Fruit fly (Drosophila melanogaster) whole organism, embryonic: ENCODE data around the gene lilli.

Source experiments
- ATbp ChIP-seq: fragments of 200-800 bp; sonication (Bioruptor generic); optimal IDR thresholded peaks from 2 replicates; lab custom pipeline; 2017; ENCODE audit warnings: missing biosample characterization, mild to moderate bottlenecking, missing genetic modification characterization, missing genetic modification reagents
- Abd-B ChIP-seq: fragments of 200-800 bp; sonication (Bioruptor generic); optimal IDR thresholded peaks from 2 replicates; lab custom pipeline; 2018; ENCODE audit warnings: missing biosample characterization, mild to moderate bottlenecking, missing genetic modification characterization, moderate library complexity
- B-H2 ChIP-seq: fragments of 200-800 bp; sonication (Bioruptor generic); optimal IDR thresholded peaks from 2 replicates; lab custom pipeline; 2018; ENCODE audit warnings: missing biosample characterization, mild to moderate bottlenecking, missing genetic modification characterization
- CG10543 ChIP-seq: fragments of 200-800 bp; sonication (Bioruptor generic); optimal IDR thresholded peaks from 3 replicates; lab custom pipeline; 2017; ENCODE audit warnings: missing biosample characterization, mild to moderate bottlenecking, missing genetic modification characterization, moderate library complexity
- CG12236 ChIP-seq: fragments of 200-800 bp; sonication (Bioruptor generic); optimal IDR thresholded peaks from 2 replicates; lab custom pipeline; 2016; ENCODE audit warnings: missing biosample characterization, missing genetic modification characterization
- CG12391 ChIP-seq: fragments of 200-800 bp; sonication (Bioruptor generic); optimal IDR thresholded peaks from 3 replicates; lab custom pipeline; 2018; ENCODE audit warnings: missing biosample characterization, mild to moderate bottlenecking, missing genetic modification characterization, moderate library complexity
- CG13424 ChIP-seq: fragments of 200-800 bp; sonication (Bioruptor generic); optimal IDR thresholded peaks from 2 replicates; lab custom pipeline; 2019; ENCODE audit warnings: missing biosample characterization, mild to moderate bottlenecking, missing genetic modification characterization, moderate library complexity
- CG1602 ChIP-seq: fragments of 200-800 bp; sonication (Bioruptor generic); optimal IDR thresholded peaks from 3 replicates; lab custom pipeline; 2016; ENCODE audit warnings: missing biosample characterization, missing genetic modification characterization
- CG1647 ChIP-seq: fragments of 200-800 bp; sonication (Bioruptor generic); optimal IDR thresholded peaks from 3 replicates; lab custom pipeline; 2016; ENCODE audit warnings: missing biosample characterization, missing genetic modification characterization
- CG2116 ChIP-seq: fragments of 200-800 bp; sonication (Bioruptor generic); optimal IDR thresholded peaks from 3 replicates; lab custom pipeline; 2018; ENCODE audit warnings: missing biosample characterization, mild to moderate bottlenecking, missing genetic modification characterization
- CG2129 ChIP-seq: fragments of 200-800 bp; sonication (Bioruptor generic); IDR thresholded peaks from 2 replicates; pipeline ENCODE4 v1.3.6; 2022; ENCODE audit warnings: missing biosample characterization, missing genetic modification characterization; ENCODE audit not compliant: partially characterized antibody
- CG31365 ChIP-seq: fragments of 200-800 bp; sonication (Bioruptor generic); optimal IDR thresholded peaks from 2 replicates; lab custom pipeline; 2018; ENCODE audit warnings: missing biosample characterization, mild to moderate bottlenecking, missing genetic modification characterization
- CG3407 ChIP-seq: fragments of 200-800 bp; sonication (Bioruptor generic); optimal IDR thresholded peaks from 2 replicates; lab custom pipeline; 2018; ENCODE audit warnings: missing biosample characterization, mild to moderate bottlenecking, missing genetic modification characterization
- CG3726 ChIP-seq: fragments of 200-800 bp; sonication (Bioruptor generic); IDR thresholded peaks from 3 replicates; pipeline ENCODE4, ENCODE4 v1.3.6; 2022; ENCODE audit warnings: missing biosample characterization, missing genetic modification characterization
- CG4360 ChIP-seq: fragments of 200-800 bp; sonication (Bioruptor generic); IDR thresholded peaks from 2 replicates; pipeline ENCODE4 v1.3.6; 2022; ENCODE audit warnings: missing biosample characterization, missing genetic modification characterization
- CG4730 ChIP-seq: fragments of 200-800 bp; sonication (Bioruptor generic); IDR thresholded peaks from 2 replicates; pipeline ENCODE4 v1.3.6; 2022; ENCODE audit warnings: missing biosample characterization, missing genetic modification characterization
- CG7963 ChIP-seq: fragments of 200-800 bp; sonication (Bioruptor generic); IDR thresholded peaks from 3 replicates; pipeline ENCODE4 v1.3.6; 2022; ENCODE audit warnings: missing biosample characterization, missing genetic modification characterization; ENCODE audit not compliant: partially characterized antibody
- CG8290 ChIP-seq, 3 experiments: fragments of 200-800 bp; sonication (Bioruptor generic); optimal IDR thresholded peaks; 2 replicates each; lab custom pipeline; 2016 to 2019; ENCODE audit warnings: missing biosample characterization in 3 of 3, missing genetic modification characterization in 3 of 3, mild to moderate bottlenecking in 2 of 3, moderate library complexity in 1 of 3
- CTCF ChIP-seq: fragments of 200-800 bp; sonication (Bioruptor generic); optimal IDR thresholded peaks from 2 replicates; lab custom pipeline; 2017; ENCODE audit warnings: missing biosample characterization, mild to moderate bottlenecking, missing genetic modification characterization, moderate library complexity
- Deaf1 ChIP-seq: fragments of 200-800 bp; optimal IDR thresholded peaks from 3 replicates; lab custom pipeline; 2019; ENCODE audit warnings: missing biosample characterization, mild to moderate bottlenecking, missing genetic modification characterization, moderate library complexity
- E2f2 ChIP-seq: fragments of 200-800 bp; sonication (Bioruptor generic); IDR thresholded peaks from 2 replicates; pipeline ENCODE4 v1.3.6; 2022; ENCODE audit warnings: missing biosample characterization, missing genetic modification characterization
- Eip74EF ChIP-seq, 2 experiments: fragments of 200-800 bp in 1 of 2; fragments of >200 bp in 1 of 2; sonication (Bioruptor generic) in 1 of 2; optimal IDR thresholded peaks; 2 replicates each; lab custom pipeline; 2017 to 2019; ENCODE audit warnings: missing biosample characterization in 2 of 2, missing genetic modification characterization in 2 of 2, mild to moderate bottlenecking in 1 of 2, moderate library complexity in 1 of 2
- HLH54F ChIP-seq: fragments of 200-800 bp; sonication (Bioruptor generic); optimal IDR thresholded peaks from 3 replicates; lab custom pipeline; 2016; ENCODE audit warnings: missing biosample characterization, missing genetic modification characterization
- Hey ChIP-seq: fragments of 200-800 bp; sonication (Bioruptor generic); optimal IDR thresholded peaks from 3 replicates; lab custom pipeline; 2018; ENCODE audit warnings: missing biosample characterization, mild to moderate bottlenecking, missing genetic modification characterization
- HmgD ChIP-seq: fragments of 200-800 bp; sonication (Bioruptor generic); optimal IDR thresholded peaks from 3 replicates; lab custom pipeline; 2016; ENCODE audit warnings: missing biosample characterization, missing genetic modification characterization
- Hr78 ChIP-seq, 2 experiments: fragments of 200-800 bp in 1 of 2; fragments of >200 bp in 1 of 2; sonication (Bioruptor generic) in 1 of 2; optimal IDR thresholded peaks; 2 replicates each; lab custom pipeline; 2017 to 2019; ENCODE audit warnings: missing biosample characterization in 2 of 2, missing genetic modification characterization in 2 of 2, mild to moderate bottlenecking in 1 of 2, moderate library complexity in 1 of 2
- Hsf ChIP-seq: fragments of 200-800 bp; sonication (Bioruptor generic); optimal IDR thresholded peaks from 3 replicates; lab custom pipeline; 2016; ENCODE audit warnings: missing biosample characterization, missing genetic modification characterization
- Sox102F ChIP-seq: fragments of 200-800 bp; sonication (Bioruptor generic); optimal IDR thresholded peaks from 2 replicates; lab custom pipeline; 2018; ENCODE audit warnings: missing biosample characterization, mild to moderate bottlenecking, missing genetic modification characterization, moderate library complexity
- ato ChIP-seq: fragments of 200-800 bp; sonication (Bioruptor generic); IDR thresholded peaks from 2 replicates; pipeline ENCODE4 v1.3.6; 2022; ENCODE audit warnings: missing biosample characterization, missing genetic modification characterization; ENCODE audit not compliant: partially characterized antibody
- br ChIP-seq: fragments of >200 bp; optimal IDR thresholded peaks from 2 replicates; lab custom pipeline; 2017
- ci ChIP-seq: fragments of 200-800 bp; sonication (Bioruptor generic); IDR thresholded peaks from 3 replicates; pipeline ENCODE4 v1.3.6; 2022; ENCODE audit warnings: missing biosample characterization, missing genetic modification characterization
- exex ChIP-seq: fragments of 200-800 bp; sonication (Bioruptor generic); optimal IDR thresholded peaks from 4 replicates; lab custom pipeline; 2018; ENCODE audit warnings: missing biosample characterization, mild to moderate bottlenecking, missing genetic modification characterization, moderate library complexity
- fd3F ChIP-seq: fragments of 200-800 bp; sonication (Bioruptor generic); optimal IDR thresholded peaks from 2 replicates; lab custom pipeline; 2018; ENCODE audit warnings: missing biosample characterization, mild to moderate bottlenecking, missing genetic modification characterization, moderate library complexity
- gcm ChIP-seq: fragments of 200-800 bp; sonication (Bioruptor generic); optimal IDR thresholded peaks from 2 replicates; lab custom pipeline; 2019; ENCODE audit warnings: missing biosample characterization, mild to moderate bottlenecking, missing genetic modification characterization, moderate library complexity
- gem ChIP-seq: fragments of 200-800 bp; sonication (Bioruptor generic); optimal IDR thresholded peaks from 2 replicates; lab custom pipeline; 2019; ENCODE audit warnings: missing biosample characterization, mild to moderate bottlenecking, missing genetic modification characterization, moderate library complexity
- kay ChIP-seq: fragments of 200-800 bp; sonication (Bioruptor generic); optimal IDR thresholded peaks from 2 replicates; lab custom pipeline; 2016; ENCODE audit warnings: missing biosample characterization, missing genetic modification characterization
- lilli ChIP-seq: fragments of 200-800 bp; sonication (Bioruptor generic); optimal IDR thresholded peaks from 3 replicates; lab custom pipeline; 2016; ENCODE audit warnings: missing biosample characterization, missing genetic modification characterization
- phol ChIP-seq: fragments of 200-800 bp; sonication (Bioruptor generic); optimal IDR thresholded peaks from 3 replicates; lab custom pipeline; 2018; ENCODE audit warnings: missing biosample characterization, mild to moderate bottlenecking, missing genetic modification characterization, moderate library complexity
- prd ChIP-seq, 3 experiments: fragments of >200 bp in 2 of 3; fragments of 200-800 bp in 1 of 3; sonication (Bioruptor generic) in 1 of 3; optimal IDR thresholded peaks in 2 of 3; IDR thresholded peaks in 1 of 3; 2 replicates in 2 of 3; 3 replicates in 1 of 3; pipeline versions ENCODE4 v1.3.6 to Lab custom; 2017 to 2022; ENCODE audit warnings: missing biosample characterization in 1 of 3, missing genetic modification characterization in 1 of 3
- ranshi ChIP-seq: fragments of 200-800 bp; sonication (Bioruptor generic); IDR thresholded peaks from 2 replicates; pipeline ENCODE4 v1.3.6; 2022; ENCODE audit warnings: missing biosample characterization, missing genetic modification characterization
- run ChIP-seq: fragments of 200-800 bp; sonication (Bioruptor generic); optimal IDR thresholded peaks from 3 replicates; lab custom pipeline; 2018; ENCODE audit warnings: missing biosample characterization, mild to moderate bottlenecking, missing genetic modification characterization
- scrt ChIP-seq: fragments of 200-800 bp; sonication (Bioruptor generic); optimal IDR thresholded peaks from 2 replicates; lab custom pipeline; 2018; ENCODE audit warnings: missing biosample characterization, mild to moderate bottlenecking, missing genetic modification characterization, moderate library complexity
- so ChIP-seq: fragments of 200-800 bp; sonication (Bioruptor generic); IDR thresholded peaks from 3 replicates; pipeline ENCODE4 v1.3.6; 2022; ENCODE audit warnings: missing biosample characterization, missing genetic modification characterization
- ssp ChIP-seq: fragments of 200-800 bp; sonication (Bioruptor generic); IDR thresholded peaks from 2 replicates; pipeline ENCODE4 v1.3.6; 2022; ENCODE audit warnings: missing biosample characterization, missing genetic modification characterization
- ttk ChIP-seq: fragments of 200-800 bp; sonication (Bioruptor generic); IDR thresholded peaks from 2 replicates; pipeline ENCODE4 v2.1.2; 2022; ENCODE audit warnings: missing biosample characterization, missing genetic modification characterization
- tup ChIP-seq: fragments of 200-800 bp; sonication (Bioruptor generic); optimal IDR thresholded peaks from 2 replicates; lab custom pipeline; 2016; ENCODE audit warnings: missing biosample characterization, mild to moderate bottlenecking, missing genetic modification characterization, moderate library complexity
- vfl ChIP-seq: fragments of 200-800 bp; sonication (Bioruptor generic); optimal IDR thresholded peaks from 2 replicates; lab custom pipeline; 2016; ENCODE audit warnings: missing biosample characterization, missing genetic modification characterization
- wdn ChIP-seq: fragments of 200-800 bp; sonication (Bioruptor generic); IDR thresholded peaks from 2 replicates; pipeline ENCODE4 v1.3.6; 2022; ENCODE audit warnings: missing biosample characterization, missing genetic modification characterization
- zfh1 ChIP-seq: fragments of 200-800 bp; sonication (Bioruptor generic); IDR thresholded peaks from 3 replicates; pipeline ENCODE4 v1.3.6; 2022; ENCODE audit warnings: missing biosample characterization, missing genetic modification characterization

The lilli gene

dm6 chr2L:2856960-2857584 lies 28.7 kb upstream of the lilli start, which contains the start of gene CG2991 (continued):
- TF ChIP-seq HLH54F (peak; percentile 16), ssp (GFP tag; lab: Robert Waterston, UW) (peak; percentile 65), run (tag; lab: Kevin White, UChicago) (no peak), CG10543 (GFP tag; lab: Kevin White, UChicago) (peak; percentile 64), CG12236 (no peak), Hr78 (GFP tag; optimal IDR thresholded peaks at IDR 0.05; lab: Kevin White, UChicago) (no peak), ato (GFP tag; lab: Robert Waterston, UW) (peak; percentile 80), Sox102F (no peak), CG7963 (GFP tag; lab: Robert Waterston, UW) (peak; percentile 70; the same call in 2 of the 3 replicates), CTCF (peak; percentile 56), Eip74EF (GFP tag; optimal IDR thresholded peaks at IDR 0.05; lab: Kevin White, UChicago) (peak in 1 of 2 experiments; percentile 28), gem (tag; lab: Kevin White, UChicago) (peak; percentile 11), ATbp (GFP tag; lab: Kevin White, UChicago) (no peak), phol (tag; lab: Kevin White, UChicago) (peak; percentile 45), CG8290 (GFP tag; optimal IDR thresholded peaks at IDR 0.05; lab: Kevin White, UChicago) (no peak), CG8290 (tag; optimal IDR thresholded peaks at IDR 0.05; lab: Kevin White, UChicago) (peak in 1 of 2 experiments; percentile 75), ttk (no peak), gcm (GFP tag; lab: Kevin White, UChicago) (no peak), Hsf (GFP tag; lab: Kevin White, UChicago) (peak; percentile 37), CG4360 (GFP tag; lab: Robert Waterston, UW) (no peak; the same call in 1 of the 2 replicates), zfh1 (no peak), tup (GFP tag; lab: Kevin White, UChicago) (no peak), br (lab: Kevin White, UChicago) (no peak), fd3F (GFP tag; lab: Kevin White, UChicago) (no peak), prd (optimal IDR thresholded peaks at IDR 0.05; lab: Kevin White, UChicago) (no peak), prd (GFP tag; IDR thresholded peaks at IDR 0.05; lab: Robert Waterston, UW) (no peak), CG1602 (GFP tag; lab: Kevin White, UChicago) (no peak), HmgD (GFP tag; lab: Kevin White, UChicago) (no peak), lilli (GFP tag; lab: Kevin White, UChicago) (peak; percentile 49), ci (GFP tag; lab: Robert Waterston, UW) (peak; percentile 14; the same call in 2 of the 3 replicates), CG2116 (GFP tag; lab: Kevin White, UChicago) (peak; percentile 74), CG3407 (GFP tag; lab: Kevin White, UChicago) (peak; percentile 12), vfl (no peak), CG4730 (GFP tag; lab: Robert Waterston, UW) (no peak), Abd-B (peak; percentile 36), CG12391 (tag; lab: Kevin White, UChicago) (peak; percentile 40), so (GFP tag; lab: Robert Waterston, UW) (peak; percentile 33; the same call in 1 of the 3 replicates), CG31365 (tag; lab: Kevin White, UChicago) (peak; percentile 3), wdn (GFP tag; lab: Robert Waterston, UW) (peak; percentile 28; the same call in 1 of the 2 replicates), CG13424 (tag; lab: Kevin White, UChicago) (peak; percentile 11), CG1647 (GFP tag; lab: Kevin White, UChicago) (peak; percentile 14), exex (tag; lab: Kevin White, UChicago) (peak; percentile 13), Deaf1 (tag; lab: Kevin White, UChicago) (peak; percentile 19), CG3726 (GFP tag; lab: Robert Waterston, UW) (no peak), scrt (GFP tag; lab: Kevin White, UChicago) (no peak), CG2129 (peak; percentile 38; the same call in 1 of the 2 replicates), kay (GFP tag; lab: Kevin White, UChicago) (no peak), Hey (tag; lab: Kevin White, UChicago) (no peak), B-H2 (GFP tag; lab: Kevin White, UChicago) (peak; percentile 64), E2f2 (peak; percentile 89), ranshi (GFP tag; lab: Robert Waterston, UW) (no peak)
